Fruit fly (Drosophila melanogaster) whole organism, prepupa: ENCODE measurements around the gene CycE.
"Not testable (repeated sequence)": the region's sequence is repeated elsewhere in the genome, so short reads cannot be mapped to it uniquely, and the experiment has no call there.

Experiments used
- CG10631 ChIP-seq: fragments of 200-800 bp; sonication (Bioruptor generic); optimal IDR thresholded peaks from 2 replicates; lab custom pipeline; 2016; ENCODE audit warnings: missing biosample characterization, missing genetic modification characterization
- CG11762 ChIP-seq: fragments of 200-800 bp; sonication (Bioruptor generic); optimal IDR thresholded peaks from 3 replicates; lab custom pipeline; 2016; ENCODE audit warnings: missing biosample characterization, missing genetic modification characterization; ENCODE audit not compliant: insufficient read depth
- CG11902 ChIP-seq: fragments of 200-800 bp; sonication (Bioruptor generic); optimal IDR thresholded peaks from 3 replicates; lab custom pipeline; 2016; ENCODE audit warnings: missing biosample characterization, missing genetic modification characterization
- CG15336 ChIP-seq: fragments of 200-800 bp; sonication (Bioruptor generic); IDR thresholded peaks from 2 replicates; pipeline ENCODE4 v1.3.6; 2022; ENCODE audit warnings: missing biosample characterization, missing genetic modification characterization
- CG3032 ChIP-seq: fragments of 200-800 bp; optimal IDR thresholded peaks from 2 replicates; lab custom pipeline; 2019; ENCODE audit warnings: missing biosample characterization, mild to moderate bottlenecking, missing genetic modification characterization, moderate library complexity
- CG7368 ChIP-seq: fragments of 200-800 bp; sonication (Bioruptor generic); optimal IDR thresholded peaks from 3 replicates; lab custom pipeline; 2016; ENCODE audit warnings: missing biosample characterization, missing genetic modification characterization
- CG8319 ChIP-seq: fragments of 200-800 bp; sonication (Bioruptor generic); optimal IDR thresholded peaks from 3 replicates; lab custom pipeline; 2016; ENCODE audit warnings: missing biosample characterization, missing genetic modification characterization
- CG9139 ChIP-seq: fragments of 200-800 bp; sonication (Bioruptor generic); optimal IDR thresholded peaks from 3 replicates; lab custom pipeline; 2017; ENCODE audit warnings: missing biosample characterization, mild to moderate bottlenecking, missing genetic modification characterization
- Hr38 ChIP-seq: sonication (Bioruptor generic); optimal IDR thresholded peaks from 2 replicates; lab custom pipeline; 2016; ENCODE audit warnings: missing biosample characterization, missing genetic modification characterization
- Hr39 ChIP-seq: fragments of 200-800 bp; sonication (Bioruptor generic); optimal IDR thresholded peaks from 2 replicates; lab custom pipeline; 2016; ENCODE audit warnings: missing biosample characterization, missing genetic modification characterization
- Lpt ChIP-seq: fragments of 200-800 bp; sonication (Bioruptor generic); optimal IDR thresholded peaks from 3 replicates; lab custom pipeline; 2016; ENCODE audit warnings: missing biosample characterization, missing genetic modification characterization
- Met ChIP-seq: fragments of 200-800 bp; sonication (Bioruptor generic); optimal IDR thresholded peaks from 3 replicates; lab custom pipeline; 2016; ENCODE audit warnings: missing biosample characterization, missing genetic modification characterization
- achi ChIP-seq: fragments of 200-800 bp; sonication (Bioruptor generic); optimal IDR thresholded peaks from 3 replicates; lab custom pipeline; 2016; ENCODE audit warnings: missing biosample characterization, missing genetic modification characterization
- cyc ChIP-seq: fragments of 200-800 bp; sonication (Bioruptor generic); optimal IDR thresholded peaks from 3 replicates; lab custom pipeline; 2016; ENCODE audit warnings: missing biosample characterization, missing genetic modification characterization
- fd59A ChIP-seq: fragments of 200-800 bp; sonication (Bioruptor generic); optimal IDR thresholded peaks from 2 replicates; lab custom pipeline; 2017; ENCODE audit warnings: missing biosample characterization, mild to moderate bottlenecking, missing genetic modification characterization, missing genetic modification reagents
- fd85E ChIP-seq: fragments of 200-800 bp; sonication (Bioruptor generic); optimal IDR thresholded peaks from 3 replicates; lab custom pipeline; 2016; ENCODE audit warnings: missing biosample characterization, missing genetic modification characterization
- salr ChIP-seq, 2 experiments: fragments of 200-800 bp; sonication (Bioruptor generic); optimal IDR thresholded peaks; 3 replicates each; lab custom pipeline; 2016 to 2018; ENCODE audit warnings: missing biosample characterization in 2 of 2, missing genetic modification characterization in 2 of 2, mild to moderate bottlenecking in 1 of 2

The CycE gene

dm6 chr2L:15731687-15732086 is 16.3 kb downstream of the CycE start:
- TF ChIP-seq CG11902 (GFP tag; lab: Kevin White, UChicago), result no peak
- TF ChIP-seq Hr39 (GFP tag; lab: Kevin White, UChicago), result no peak
- TF ChIP-seq fd59A (GFP tag; lab: Kevin White, UChicago), result no peak
- no peak for TF ChIP-seq CG15336 (GFP tag; lab: Robert Waterston, UW)
- no peak for TF ChIP-seq Lpt
- TF ChIP-seq Met (GFP tag; lab: Kevin White, UChicago), result no peak
- no peak for TF ChIP-seq CG3032 (tag; lab: Kevin White, UChicago)

DNA sequence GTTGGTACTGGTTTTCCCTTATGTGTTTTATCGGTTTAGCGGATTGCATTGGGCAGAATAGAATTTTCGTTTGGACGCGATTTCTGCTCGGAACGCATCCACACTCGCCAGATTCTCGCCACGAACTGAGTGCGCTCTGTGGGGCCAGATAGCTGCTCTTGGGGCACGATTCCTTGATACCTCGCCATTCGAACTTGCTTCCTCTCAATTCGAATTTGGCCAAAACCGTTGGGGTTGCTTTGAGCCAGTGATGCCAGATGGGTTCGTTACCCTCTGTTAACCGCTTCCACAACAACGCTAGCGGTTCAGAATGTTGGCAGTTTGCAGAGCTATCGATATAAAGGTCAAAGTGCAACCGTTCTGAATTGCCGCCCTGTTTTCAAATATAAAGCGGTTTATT is 29.8 kb downstream of the CycE start, which contains the start of gene stol:
TSS of gene stol (minus strand) at position 101 of the 400 bp plus-strand sequence.
- TF ChIP-seq cyc; CG8319 (GFP tag; lab: Kevin White, UChicago); CG11762: not testable (repeated sequence)
- TF ChIP-seq, all 60 proteins: peak for 0; not testable (repeated sequence) for 60

DNA sequence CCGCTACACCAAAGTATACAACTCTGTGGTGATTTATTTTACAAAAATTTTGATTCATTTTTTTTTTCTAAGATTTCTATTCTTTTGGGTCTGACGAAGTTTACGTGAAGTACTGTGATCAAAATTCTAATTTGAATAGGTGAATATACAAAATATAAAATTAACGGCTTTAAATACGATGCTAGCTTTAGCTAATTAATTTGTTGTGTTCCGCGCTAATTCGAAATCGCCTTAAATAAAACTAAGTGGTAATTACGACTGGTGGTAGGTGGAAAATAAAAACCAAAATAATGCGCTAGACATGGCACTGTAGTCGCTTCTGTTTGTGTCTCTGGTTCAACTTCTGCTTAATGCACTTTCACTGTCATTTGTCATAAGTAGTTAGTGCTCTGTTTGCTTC is 37.0 kb downstream of the CycE start, which contains the start of gene CG43924:
TSS of gene CG43924 (minus strand) at position 101 of the 400 bp plus-strand sequence.
- not testable (repeated sequence) for TF ChIP-seq fd85E (GFP tag; lab: Kevin White, UChicago); salr (GFP tag; optimal IDR thresholded peaks at IDR 0.05; lab: Kevin White, UChicago); cyc

DNA sequence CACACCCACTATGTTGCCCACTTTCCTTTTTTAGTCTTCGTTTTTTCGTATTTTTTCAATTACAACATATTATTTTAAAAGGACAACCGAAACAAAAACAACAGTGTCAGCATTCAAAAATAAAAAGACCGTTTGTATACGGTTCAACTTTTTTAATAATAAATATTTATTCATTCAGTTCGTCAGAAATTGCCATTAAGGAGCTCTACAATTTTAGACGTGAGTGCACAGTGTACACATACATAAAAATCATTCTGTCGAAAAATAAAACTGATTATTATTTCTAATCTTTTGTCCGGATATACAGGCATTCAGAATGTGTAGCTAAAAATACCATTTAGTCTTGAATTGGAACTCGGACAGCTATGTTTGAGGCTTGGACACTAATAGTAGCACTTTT is 43.1 kb downstream of the CycE start, which contains the start of gene CG31827:
TSS of gene CG31827 (plus strand) at position 301 of the 400 bp plus-strand sequence.
- TF ChIP-seq achi (GFP tag; lab: Kevin White, UChicago); CG10631 (GFP tag; lab: Kevin White, UChicago); salr (GFP tag; optimal IDR thresholded peaks at IDR 0.05; lab: Kevin White, UChicago): not testable (repeated sequence)

- not testable (repeated sequence) for TF ChIP-seq achi, Hr38, CG10631 (GFP tag; lab: Kevin White, UChicago)
Measured at dm6 chr2L:15695738-15696137, 52.2 kb downstream of the CycE start, which contains the start of gene CG31780. Gene CG31780 (plus strand): TSS chr2L:15696038.

DNA sequence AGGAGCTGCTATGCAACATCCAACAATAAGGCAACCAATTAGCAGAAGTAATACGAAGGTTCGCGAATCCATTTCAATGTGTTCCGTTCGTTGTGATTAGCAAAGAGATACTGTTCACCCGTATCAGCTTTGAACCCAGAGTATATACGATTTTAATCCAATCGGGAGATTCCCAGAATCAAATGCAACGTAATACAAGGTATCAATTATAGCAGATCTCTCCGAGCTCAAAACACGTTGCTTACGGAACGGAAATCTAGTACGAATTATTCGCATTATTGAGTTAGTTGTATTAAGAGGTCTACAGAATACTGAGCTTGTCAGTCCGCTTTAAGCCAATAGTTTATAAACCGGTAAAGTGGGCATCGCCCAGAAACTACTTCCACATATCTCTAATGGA is 53.6 kb downstream of the CycE start, which contains the start of gene CG44140:
TSS of gene CG44140 (minus strand) at position 101 of the 400 bp plus-strand sequence.
- not testable (repeated sequence) for TF ChIP-seq CG7368; fd59A (GFP tag; lab: Kevin White, UChicago); CG9139 (GFP tag; lab: Kevin White, UChicago)
